Worm (Caenorhabditis elegans) whole organism, L4/young adult: ENCODE measurements around the gene such-1.

Experiments
- W03F9.2 ChIP-seq: fragments of 150-350 bp; optimal IDR thresholded peaks from 2 replicates; lab custom pipeline; 2014; ENCODE audit warnings: missing biosample characterization, missing genetic modification characterization
- dao-5 ChIP-seq: sonication (generic microtip); optimal IDR thresholded peaks from 2 replicates; lab custom pipeline; 2016; ENCODE audit warnings: missing genotype, missing genetic modification characterization, moderate library complexity, missing compliant biosample characterization
- him-1 ChIP-seq: sonication (generic microtip); optimal IDR thresholded peaks from 2 replicates; lab custom pipeline; 2016; ENCODE audit warnings: missing genotype, missing genetic modification reagents, missing genetic modification characterization, missing compliant biosample characterization

- TF ChIP-seq him-1 (tag; lab: Kevin White, UChicago) (no peak), W03F9.2 (tag; lab: Kevin White, UChicago) (peak; percentile 58), dao-5 (tag; lab: Kevin White, UChicago) (no peak)
Observed at ce11 chrIII:11524073-11524472, 514 bp upstream of the such-1 start.
